Worm (Caenorhabditis elegans) whole organism, mixed stage, embryonic: Measurements from ENCODE around the gene K09E4.3.

Experiments
- M03D4.4 ChIP-seq: sonication (generic microtip); optimal IDR thresholded peaks from 2 replicates; lab custom pipeline; 2017; ENCODE audit warnings: mild to moderate bottlenecking, missing genetic modification characterization, missing compliant biosample characterization
- bed-3 ChIP-seq: fragments of 200-800 bp; sonication (Bioruptor generic); optimal IDR thresholded peaks from 3 replicates; lab custom pipeline; 2018; ENCODE audit warnings: mild to moderate bottlenecking, missing genetic modification characterization, moderate library complexity, missing compliant biosample characterization
- ceh-39 ChIP-seq: fragments of 150-350 bp; optimal IDR thresholded peaks from 2 replicates; lab custom pipeline; 2014; ENCODE audit warnings: missing biosample characterization, missing genetic modification characterization
- ceh-43 ChIP-seq: fragments of 200-800 bp; sonication (Bioruptor generic); optimal IDR thresholded peaks from 2 replicates; lab custom pipeline; 2018; ENCODE audit warnings: mild to moderate bottlenecking, missing genetic modification characterization, moderate library complexity, missing compliant biosample characterization
- ceh-83 ChIP-seq: fragments of 200-800 bp; sonication (Bioruptor generic); optimal IDR thresholded peaks from 2 replicates; lab custom pipeline; 2018; ENCODE audit warnings: mild to moderate bottlenecking, missing genetic modification characterization, missing compliant biosample characterization
- ces-1 ChIP-seq: fragments of 150-350 bp; optimal IDR thresholded peaks from 2 replicates; lab custom pipeline; 2014; ENCODE audit warnings: missing biosample characterization, missing genetic modification reagents, missing genetic modification characterization
- cnd-1 ChIP-seq: fragments of 200-800 bp; sonication (Bioruptor generic); optimal IDR thresholded peaks from 2 replicates; lab custom pipeline; 2018; ENCODE audit warnings: mild to moderate bottlenecking, missing genetic modification characterization, missing compliant biosample characterization
- drap-1 ChIP-seq: fragments of 200-800 bp; sonication (Bioruptor generic); optimal IDR thresholded peaks from 3 replicates; lab custom pipeline; 2018; ENCODE audit warnings: mild to moderate bottlenecking, missing genetic modification characterization, missing compliant biosample characterization
- elt-1 ChIP-seq: sonication (generic microtip); optimal IDR thresholded peaks from 2 replicates; lab custom pipeline; 2017; ENCODE audit warnings: missing genetic modification characterization, mild to moderate bottlenecking, missing compliant biosample characterization, antibody characterized with exemption, moderate library complexity, borderline replicate concordance; ENCODE audit not compliant: insufficient read depth
- flh-1 ChIP-seq: fragments of 200-800 bp; sonication (Bioruptor generic); optimal IDR thresholded peaks from 2 replicates; lab custom pipeline; 2018; ENCODE audit warnings: mild to moderate bottlenecking, missing genetic modification characterization, moderate library complexity, missing compliant biosample characterization
- ham-2 ChIP-seq: fragments of 200-800 bp; sonication (Bioruptor generic); optimal IDR thresholded peaks from 2 replicates; lab custom pipeline; 2018; ENCODE audit warnings: mild to moderate bottlenecking, missing genetic modification characterization, missing compliant biosample characterization
- hlh-1 ChIP-seq: fragments of 150-350 bp; optimal IDR thresholded peaks from 2 replicates; lab custom pipeline; 2014; ENCODE audit warnings: missing biosample characterization, missing genetic modification reagents, missing genetic modification characterization
- lin-13 ChIP-seq: fragments of 150-350 bp; optimal IDR thresholded peaks from 2 replicates; lab custom pipeline; 2014; ENCODE audit warnings: missing biosample characterization, missing genetic modification characterization
- lin-32 ChIP-seq: fragments of 200-800 bp; sonication (Bioruptor generic); optimal IDR thresholded peaks from 2 replicates; lab custom pipeline; 2018; ENCODE audit warnings: mild to moderate bottlenecking, missing genetic modification characterization, missing compliant biosample characterization
- lsy-2 ChIP-seq: fragments of 150-350 bp; optimal IDR thresholded peaks from 2 replicates; lab custom pipeline; 2014; ENCODE audit warnings: missing biosample characterization, missing genetic modification characterization
- mls-2 ChIP-seq: sonication (generic microtip); optimal IDR thresholded peaks from 2 replicates; lab custom pipeline; 2016; ENCODE audit warnings: mild to moderate bottlenecking, missing genetic modification characterization, moderate library complexity, missing compliant biosample characterization
- nhr-2 ChIP-seq: fragments of 150-350 bp; optimal IDR thresholded peaks from 2 replicates; lab custom pipeline; 2014; ENCODE audit warnings: missing biosample characterization, missing genetic modification characterization
- nhr-237 ChIP-seq: fragments of 150-350 bp; optimal IDR thresholded peaks from 2 replicates; lab custom pipeline; 2014; ENCODE audit warnings: missing biosample characterization, missing genetic modification characterization
- nhr-28 ChIP-seq: fragments of 150-350 bp; optimal IDR thresholded peaks from 2 replicates; lab custom pipeline; 2014; ENCODE audit warnings: missing biosample characterization, missing genetic modification characterization
- nhr-76 ChIP-seq: sonication (generic microtip); optimal IDR thresholded peaks from 2 replicates; lab custom pipeline; 2017; ENCODE audit warnings: missing biosample characterization, missing genetic modification characterization
- pha-4 ChIP-seq: fragments of 150-350 bp; optimal IDR thresholded peaks from 2 replicates; lab custom pipeline; 2018; ENCODE audit warnings: missing biosample characterization, missing genetic modification reagents, missing genetic modification characterization
- sem-2 ChIP-seq: fragments of 200-800 bp; sonication (Bioruptor generic); optimal IDR thresholded peaks from 2 replicates; lab custom pipeline; 2018; ENCODE audit warnings: mild to moderate bottlenecking, missing genetic modification characterization, missing compliant biosample characterization
- snpc-4 ChIP-seq: fragments of 150-350 bp; optimal IDR thresholded peaks from 2 replicates; lab custom pipeline; 2014; ENCODE audit warnings: missing biosample characterization, missing genetic modification characterization
- sptf-1 ChIP-seq: sonication (generic microtip); optimal IDR thresholded peaks from 2 replicates; lab custom pipeline; 2017; ENCODE audit warnings: mild to moderate bottlenecking, missing genetic modification characterization, moderate library complexity, missing compliant biosample characterization
- unc-120 ChIP-seq: sonication (generic microtip); optimal IDR thresholded peaks from 2 replicates; lab custom pipeline; 2017; ENCODE audit warnings: missing genetic modification characterization, missing compliant biosample characterization; ENCODE audit not compliant: poor library complexity, severe bottlenecking
- unc-39 ChIP-seq: fragments of 150-350 bp; optimal IDR thresholded peaks from 2 replicates; lab custom pipeline; 2014; ENCODE audit warnings: missing biosample characterization, missing genetic modification characterization
- unc-62 ChIP-seq: fragments of 150-350 bp; optimal IDR thresholded peaks from 2 replicates; lab custom pipeline; 2014; ENCODE audit warnings: missing biosample characterization, missing genetic modification reagents, missing genetic modification characterization
- zip-8 ChIP-seq: fragments of 150-350 bp; optimal IDR thresholded peaks from 2 replicates; lab custom pipeline; 2014; ENCODE audit warnings: missing biosample characterization, missing genetic modification characterization
- ztf-11 ChIP-seq: fragments of 150-350 bp; optimal IDR thresholded peaks from 2 replicates; lab custom pipeline; 2014; ENCODE audit warnings: missing biosample characterization, missing genetic modification characterization

K09E4.3 gene

ce11 chrII:14150031-14150430 is 23.3 kb upstream of the K09E4.3 start, which contains the start of gene W03H9.1:
W03H9.1 (minus strand) TSS chrII:14150131.
- TF ChIP-seq cnd-1 (tag; lab: Kevin White, UChicago) = no peak

ce11 chrII:14143838-14144268 is 17.1 kb upstream of the K09E4.3 start, which contains the start of gene W03H9.2:
W03H9.2 (minus strand) TSS chrII:14143869.
- TF ChIP-seq unc-120 (tag; lab: Kevin White, UChicago) = peak; percentile 75
- TF ChIP-seq lin-32 = peak; percentile 9
- peak; percentile 54 for TF ChIP-seq mls-2 (tag; lab: Kevin White, UChicago)
- TF ChIP-seq ham-2 (GFP tag; lab: Kevin White, UChicago) = peak; percentile 8
- peak; percentile 62 for TF ChIP-seq cnd-1 (tag; lab: Kevin White, UChicago)
- TF ChIP-seq hlh-1 (tag; lab: Kevin White, UChicago) = no peak
- TF ChIP-seq flh-1 = no peak
- no peak for TF ChIP-seq unc-62 (GFP tag; lab: Kevin White, UChicago)
- TF ChIP-seq ces-1 (GFP tag; lab: Kevin White, UChicago) = peak; percentile 69
- TF ChIP-seq lsy-2 (tag; lab: Kevin White, UChicago) = peak; percentile 48
- peak; percentile 6 for TF ChIP-seq lin-13 (tag; lab: Kevin White, UChicago)
- peak; percentile 70 for TF ChIP-seq bed-3
- TF ChIP-seq nhr-237 (tag; lab: Kevin White, UChicago) = peak; percentile 43
- peak; percentile 70 for TF ChIP-seq drap-1 (GFP tag; lab: Kevin White, UChicago)
- peak; percentile 74 for TF ChIP-seq M03D4.4
- peak; percentile 81 for TF ChIP-seq sptf-1 (tag; lab: Kevin White, UChicago)
- no peak for TF ChIP-seq unc-39
- TF ChIP-seq ceh-83 (GFP tag; lab: Kevin White, UChicago) = peak; percentile 78

- TF ChIP-seq lsy-2 (tag; lab: Kevin White, UChicago) (peak; percentile 8), sptf-1 (tag; lab: Kevin White, UChicago) (peak; percentile 7), ces-1 (GFP tag; lab: Kevin White, UChicago) (peak; percentile 30)
These were observed 15.4 kb upstream of the K09E4.3 start, which contains the start of gene cacn-1 for ce11 chrII:14142098-14142554. cacn-1 (minus strand) TSS chrII:14142148.

ce11 chrII:14138849-14139419 is 12.2 kb upstream of the K09E4.3 start:
- no peak for TF ChIP-seq nhr-237 (tag; lab: Kevin White, UChicago)
- no peak for TF ChIP-seq pha-4 (tag; lab: Kevin White, UChicago)
- TF ChIP-seq elt-1 (tag; lab: Kevin White, UChicago) = no peak
- TF ChIP-seq nhr-76 = no peak
- TF ChIP-seq M03D4.4 = no peak
- TF ChIP-seq drap-1 (GFP tag; lab: Kevin White, UChicago) = no peak
- TF ChIP-seq sem-2 (GFP tag; lab: Kevin White, UChicago) = no peak
- no peak for TF ChIP-seq ztf-11 (tag; lab: Kevin White, UChicago)
- TF ChIP-seq zip-8 (tag; lab: Kevin White, UChicago) = no peak

- no peak for TF ChIP-seq snpc-4 (tag; lab: Kevin White, UChicago)
- no peak for TF ChIP-seq ham-2 (GFP tag; lab: Kevin White, UChicago)
- no peak for TF ChIP-seq lin-13 (tag; lab: Kevin White, UChicago)
- TF ChIP-seq sptf-1 (tag; lab: Kevin White, UChicago) = no peak
These were observed 10.8 kb upstream of the K09E4.3 start, which contains the start of gene K09E4.1 for ce11 chrII:14137538-14137937. K09E4.1 (plus strand) TSS chrII:14137838.

ce11 chrII:14136302-14136701 is 9.6 kb upstream of the K09E4.3 start:
- TF ChIP-seq cnd-1 (tag; lab: Kevin White, UChicago) = no peak
- TF ChIP-seq lsy-2 (tag; lab: Kevin White, UChicago) = no peak
- no peak for TF ChIP-seq ceh-43 (GFP tag; lab: Kevin White, UChicago)
- TF ChIP-seq nhr-76 = no peak
- no peak for TF ChIP-seq M03D4.4
- TF ChIP-seq nhr-28 (tag; lab: Kevin White, UChicago) = no peak
- no peak for TF ChIP-seq unc-39
- TF ChIP-seq ceh-39 = no peak
- no peak for TF ChIP-seq flh-1
- no peak for TF ChIP-seq pha-4 (tag; lab: Kevin White, UChicago)
- TF ChIP-seq bed-3 = no peak
- no peak for TF ChIP-seq unc-62 (GFP tag; lab: Kevin White, UChicago)
- no peak for TF ChIP-seq nhr-2 (tag; lab: Kevin White, UChicago)
- no peak for TF ChIP-seq lin-32
- no peak for TF ChIP-seq zip-8 (tag; lab: Kevin White, UChicago)
